Fruit fly (Drosophila melanogaster): ENCODE data around the gene CG33286.

DNA sequence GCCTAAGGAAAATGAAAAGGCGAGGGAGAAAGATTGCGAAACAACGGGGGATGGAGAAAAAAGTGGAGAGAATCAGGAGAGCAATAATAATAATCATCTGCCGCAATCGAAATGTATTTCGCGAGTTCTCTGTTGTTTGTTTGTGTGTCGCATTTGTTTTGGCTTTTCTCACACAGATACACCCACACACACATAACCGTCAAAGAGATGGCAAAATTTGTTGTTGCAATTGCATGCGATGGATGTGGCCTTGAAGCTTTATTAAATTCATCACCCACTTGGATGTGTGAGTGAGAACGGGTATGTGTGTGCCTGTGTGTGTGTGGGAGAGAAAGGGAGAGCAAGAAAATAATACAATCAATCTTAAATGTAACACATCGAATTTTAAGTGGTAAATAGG, 37.2 kb upstream of the CG33286 start:
- no peak for TF ChIP-seq pad (GFP tag; optimal IDR thresholded peaks at IDR 0.05)
- TF ChIP-seq CG33017 (tag; optimal IDR thresholded peaks at IDR 0.05), result no peak
- no peak for TF ChIP-seq tj (GFP tag; optimal IDR thresholded peaks at IDR 0.05)

Measured in whole organism, adult.